Worm (Caenorhabditis elegans): ENCODE data around the gene T23F2.3.

DNA sequence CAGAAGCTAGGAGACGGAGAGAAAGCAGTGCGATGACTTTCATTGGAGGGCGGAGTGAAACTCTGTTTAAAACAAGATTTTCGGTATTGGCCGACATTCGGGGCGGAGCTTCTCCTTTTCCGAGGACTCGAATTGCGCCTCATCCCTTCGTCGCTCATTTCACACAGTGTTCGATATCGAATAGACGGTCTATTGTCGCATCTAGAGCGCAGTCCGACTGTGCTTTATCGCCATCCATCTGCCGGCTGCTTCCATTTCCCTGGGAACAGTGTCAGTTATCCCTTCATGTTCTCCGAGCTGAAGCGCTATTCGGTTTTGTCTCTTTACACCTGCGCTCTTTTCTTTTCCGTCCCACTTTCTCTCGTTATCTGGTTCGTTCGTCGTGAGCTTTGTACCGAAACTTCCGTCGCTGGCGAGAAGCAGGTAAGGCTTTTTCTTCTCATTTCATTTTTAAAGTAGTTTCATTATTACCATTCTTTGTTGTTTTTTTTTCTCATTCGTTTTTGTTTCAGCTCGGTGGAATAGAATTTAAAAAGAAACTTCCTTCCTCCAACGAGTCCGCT, 19.2 kb downstream of the T23F2.3 start, which contains the start of the genes bus-8A and bus-8B:
- no peak for TF ChIP-seq ztf-29 (GFP tag; IDR thresholded peaks at IDR 0.05)
- TF ChIP-seq med-1 (GFP tag; optimal IDR thresholded peaks at IDR 0.05; ENCODE audit: insufficient read depth) = no peak
- TF ChIP-seq ztf-23 (GFP tag; IDR thresholded peaks at IDR 0.05) = no peak
- TF ChIP-seq T22C8.4 (GFP tag; IDR thresholded peaks at IDR 0.05) = no peak

Measured in whole organism, midembryonic.